Fruit fly (Drosophila melanogaster): ENCODE data around the gene CG17612.
A peak's percentile ranks its signal among the peaks of the same experiment; 100 is the strongest.

DNA sequence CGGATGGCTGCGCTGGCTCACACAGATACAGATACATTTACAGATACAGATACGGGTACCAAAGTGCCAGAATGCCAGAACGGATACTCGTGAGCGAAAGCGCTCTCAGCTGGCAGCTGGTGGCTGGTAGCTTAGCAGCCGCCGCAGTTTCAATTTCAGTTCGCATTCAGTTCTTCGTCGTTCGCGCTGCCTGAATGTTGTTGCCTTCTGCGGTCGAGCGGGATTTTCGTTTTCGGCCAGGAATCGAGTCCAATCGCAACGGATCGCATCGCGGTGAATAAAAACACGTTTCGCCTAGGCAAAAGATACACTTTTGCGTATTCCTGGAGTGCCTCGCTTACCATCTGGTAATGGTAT is 48.8 kb downstream of the CG17612 start, which contains the start of gene Atet:
- TF ChIP-seq fru (GFP tag; optimal IDR thresholded peaks at IDR 0.05) (no peak), sv (GFP tag; optimal IDR thresholded peaks at IDR 0.05) (no peak), Vsx2 (GFP tag; optimal IDR thresholded peaks at IDR 0.05; ENCODE audit: partially characterized antibody) (peak; percentile 16), psq (GFP tag; optimal IDR thresholded peaks at IDR 0.05) (no peak)

Data from whole organism, wandering third instar larva.